Fruit fly (Drosophila melanogaster): ENCODE measurements around the gene srw.

srw gene

DNA sequence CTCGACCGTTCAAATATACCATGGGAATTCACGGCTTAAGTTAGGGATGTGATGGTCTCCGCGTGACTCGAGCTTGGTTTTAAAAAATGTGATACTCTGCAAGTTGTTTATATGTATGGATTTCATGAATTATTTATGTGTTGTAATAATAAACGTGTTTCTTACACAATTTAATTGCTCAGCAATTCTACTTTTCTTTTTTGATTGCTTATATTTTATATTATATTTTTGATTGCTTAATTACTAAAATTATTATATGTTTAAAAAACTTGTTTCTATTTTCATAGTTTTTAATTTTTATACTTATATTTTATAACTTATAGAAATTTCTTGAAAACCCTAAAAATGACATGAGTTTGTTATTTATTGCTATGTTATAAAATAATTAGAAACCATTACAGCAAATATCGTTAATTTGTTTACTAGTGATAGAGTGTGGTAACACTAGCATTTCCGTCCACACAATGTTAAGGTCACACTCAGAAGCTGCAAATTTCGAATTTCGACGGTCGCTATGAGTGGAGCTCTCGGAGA is 28.9 kb downstream of the srw start, which contains the start of the genes ago and CG1265 (continued):
- no peak for TF ChIP-seq CG12236 (GFP tag; optimal IDR thresholded peaks at IDR 0.05)
- no peak for TF ChIP-seq usp (GFP tag; optimal IDR thresholded peaks at IDR 0.05)
- no peak for TF ChIP-seq CG30431 (GFP tag; optimal IDR thresholded peaks at IDR 0.05)
- no peak for TF ChIP-seq Asciz (GFP tag; optimal IDR thresholded peaks at IDR 0.05)
- TF ChIP-seq corto (GFP tag; optimal IDR thresholded peaks at IDR 0.05) = no peak
- peak; percentile 26 for TF ChIP-seq HLH54F (GFP tag; optimal IDR thresholded peaks at IDR 0.05)
- TF ChIP-seq NFAT (GFP tag; IDR thresholded peaks at IDR 0.05) = peak; percentile 82
- no peak for TF ChIP-seq YL-1 (GFP tag; optimal IDR thresholded peaks at IDR 0.05)
- no peak for TF ChIP-seq Atf6 (GFP tag; IDR thresholded peaks at IDR 0.05)
- TF ChIP-seq MTF-1 (GFP tag; optimal IDR thresholded peaks at IDR 0.05; ENCODE audit: borderline replicate concordance) = peak; percentile 2
- TF ChIP-seq CG1832 (GFP tag; optimal IDR thresholded peaks at IDR 0.05) = no peak
- peak; percentile 15; the same call in 1 of the 3 replicates for TF ChIP-seq tgo (GFP tag; IDR thresholded peaks at IDR 0.05)
- TF ChIP-seq Fer1 (GFP tag; optimal IDR thresholded peaks at IDR 0.05) = peak; percentile 28
- no peak for TF ChIP-seq fd64A (GFP tag; optimal IDR thresholded peaks at IDR 0.05)
- TF ChIP-seq Ptx1 (GFP tag; IDR thresholded peaks at IDR 0.05) = peak; percentile 43
- peak; percentile 31 for TF ChIP-seq CG7839 (tag; optimal IDR thresholded peaks at IDR 0.05)
- no peak for TF ChIP-seq chn (GFP tag; optimal IDR thresholded peaks at IDR 0.05)
- peak; percentile 31; the same call in 1 of the 2 replicates for TF ChIP-seq E2f1 (GFP tag; IDR thresholded peaks at IDR 0.05)
- TF ChIP-seq CrebB (tag; optimal IDR thresholded peaks at IDR 0.05) = no peak
- no peak for TF ChIP-seq bigmax (GFP tag; optimal IDR thresholded peaks at IDR 0.05)
- no peak for TF ChIP-seq CG2875 (GFP tag; optimal IDR thresholded peaks at IDR 0.05)
- TF ChIP-seq Chrac-16 (GFP tag; optimal IDR thresholded peaks at IDR 0.05) = peak; percentile 32
- no peak for TF ChIP-seq CG8290 (GFP tag; optimal IDR thresholded peaks at IDR 0.05)
- TF ChIP-seq CG8290 (tag; optimal IDR thresholded peaks at IDR 0.05) = peak in 1 of 2 experiments; percentile 53
- TF ChIP-seq CG4282 (GFP tag; optimal IDR thresholded peaks at IDR 0.05) = no peak
- peak; percentile 65 for TF ChIP-seq CG18262 (tag; optimal IDR thresholded peaks at IDR 0.05)
- TF ChIP-seq Sox100B (GFP tag; optimal IDR thresholded peaks at IDR 0.05) = no peak
- 0 out of 2 replicates have a peak, but pooled peaks have one; percentile 11 for TF ChIP-seq Oaz (GFP tag; IDR thresholded peaks at IDR 0.05)
- TF ChIP-seq ftz-f1 (GFP tag; optimal IDR thresholded peaks at IDR 0.05) = no peak
- peak; percentile 54 for TF ChIP-seq CG12659 (GFP tag; optimal IDR thresholded peaks at IDR 0.05)
- TF ChIP-seq Hr3 (GFP tag; optimal IDR thresholded peaks at IDR 0.05) = peak; percentile 47
- TF ChIP-seq emc (GFP tag; optimal IDR thresholded peaks at IDR 0.05) = no peak
- TF ChIP-seq Pdp1 (GFP tag; optimal IDR thresholded peaks at IDR 0.05) = no peak
- peak; percentile 42 for TF ChIP-seq sisA (GFP tag; IDR thresholded peaks at IDR 0.05)
- TF ChIP-seq wek (GFP tag; optimal IDR thresholded peaks at IDR 0.05) = no peak
- peak; percentile 51 for TF ChIP-seq phol (tag; optimal IDR thresholded peaks at IDR 0.05)
- no peak for TF ChIP-seq Lim3 (GFP tag; IDR thresholded peaks at IDR 0.05)
- no peak for TF ChIP-seq Bdp1 (GFP tag; optimal IDR thresholded peaks at IDR 0.05)
- TF ChIP-seq Fer2 (tag; optimal IDR thresholded peaks at IDR 0.05) = peak; percentile 19
- peak; percentile 8 for TF ChIP-seq zfh2 (GFP tag; optimal IDR thresholded peaks at IDR 0.05)
- no peak for TF ChIP-seq CG3065 (GFP tag; optimal IDR thresholded peaks at IDR 0.05)
- TF ChIP-seq CG17829 (tag; optimal IDR thresholded peaks at IDR 0.05) = peak; percentile 52
- TF ChIP-seq CG9797 (GFP tag; optimal IDR thresholded peaks at IDR 0.05) = peak; percentile 46
- TF ChIP-seq CG15479 (GFP tag; optimal IDR thresholded peaks at IDR 0.05) = no peak
- TF ChIP-seq CG7745 (tag; optimal IDR thresholded peaks at IDR 0.05) = no peak
- peak; percentile 47 for TF ChIP-seq CG14014 (GFP tag; IDR thresholded peaks at IDR 0.05)
- TF ChIP-seq CG2889 (GFP tag; IDR thresholded peaks at IDR 0.05) = peak; percentile 62; the same call in 2 of the 3 replicates
- TF ChIP-seq CG6765 (GFP tag; optimal IDR thresholded peaks at IDR 0.05) = no peak
- TF ChIP-seq gem (tag; optimal IDR thresholded peaks at IDR 0.05) = peak; percentile 74
- peak; percentile 87 for TF ChIP-seq row (GFP tag; IDR thresholded peaks at IDR 0.05)
- TF ChIP-seq CG15601 (tag; optimal IDR thresholded peaks at IDR 0.05) = peak; percentile 46
